Worm (Caenorhabditis elegans): ENCODE measurements around the gene cwn-1.

The cwn-1 gene

ce11 chrII:173679-174078 is 40.3 kb upstream of the cwn-1 start, which contains the start of gene T01D1.7:
Gene T01D1.7 (minus strand): TSS chrII:173779.
- TF ChIP-seq ceh-18 (tag; optimal IDR thresholded peaks at IDR 0.05) (no peak), unc-42 (tag; optimal IDR thresholded peaks at IDR 0.05) (peak; percentile 42)

- TF ChIP-seq ceh-48 (tag; optimal IDR thresholded peaks at IDR 0.05): no peak
- peak; percentile 97 for TF ChIP-seq unc-42 (tag; optimal IDR thresholded peaks at IDR 0.05)
Observed at ce11 chrII:163229-163628, 29.8 kb upstream of the cwn-1 start.

DNA sequence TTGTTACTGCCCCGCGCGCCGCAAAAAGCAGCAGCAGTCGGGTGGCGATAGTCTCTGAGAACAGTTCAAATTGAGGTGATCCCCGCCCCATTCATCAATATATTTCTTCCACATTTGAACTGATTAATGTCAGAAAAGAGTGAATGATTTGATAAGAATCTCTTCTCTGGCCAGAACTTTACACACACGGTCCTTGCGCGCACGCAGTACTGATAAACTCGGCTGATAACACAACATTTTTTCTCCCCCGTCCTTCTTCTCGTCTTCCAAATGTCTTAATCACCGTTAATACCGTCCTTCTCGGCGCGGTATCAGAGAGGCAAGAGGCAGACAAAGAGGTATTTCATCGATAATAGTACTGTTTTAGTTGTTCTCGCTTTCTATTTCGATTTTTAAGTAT is 28.8 kb upstream of the cwn-1 start, which contains the start of gene etr-1:
Gene etr-1, plus strand, starts transcription at position 193 of the 400 bp plus-strand sequence.
- TF ChIP-seq pros-1 (tag; optimal IDR thresholded peaks at IDR 0.05) (no peak), ceh-48 (tag; optimal IDR thresholded peaks at IDR 0.05) (no peak), elt-2 (tag; optimal IDR thresholded peaks at IDR 0.05) (peak; percentile 98), Y22D7AL.16 (tag; optimal IDR thresholded peaks at IDR 0.05) (no peak)

- TF ChIP-seq tbx-2 (tag; optimal IDR thresholded peaks at IDR 0.05) (peak; percentile 14), sox-2 (GFP tag; IDR thresholded peaks at IDR 0.05) (no peak), unc-55 (GFP tag; optimal IDR thresholded peaks at IDR 0.05) (peak; percentile 39), pat-9 (tag; optimal IDR thresholded peaks at IDR 0.05) (peak; percentile 57), rnt-1 (tag; optimal IDR thresholded peaks at IDR 0.05) (peak; percentile 49), ceh-18 (tag; optimal IDR thresholded peaks at IDR 0.05) (peak; percentile 16)
Observed at ce11 chrII:161275-161674, 27.9 kb upstream of the cwn-1 start.

ce11 chrII:160561-161123 is 27.2 kb upstream of the cwn-1 start:
- TF ChIP-seq ceh-9 (tag; optimal IDR thresholded peaks at IDR 0.05): no peak
- TF ChIP-seq hlh-8 (tag; optimal IDR thresholded peaks at IDR 0.05): peak; percentile 96

ce11 chrII:159294-159922 is 26.0 kb upstream of the cwn-1 start:
- TF ChIP-seq ceh-45 (GFP tag; IDR thresholded peaks at IDR 0.05) (no peak), ceh-34 (tag; optimal IDR thresholded peaks at IDR 0.05) (no peak), F13H6.1 (tag; optimal IDR thresholded peaks at IDR 0.05) (no peak), hlh-30 (tag; optimal IDR thresholded peaks at IDR 0.05; ENCODE audit: insufficient read depth) (no peak), pha-2 (tag; optimal IDR thresholded peaks at IDR 0.05) (no peak), ceh-18 (tag; optimal IDR thresholded peaks at IDR 0.05) (peak; percentile 22), hlh-13 (GFP tag; optimal IDR thresholded peaks at IDR 0.05) (no peak), unc-3 (GFP tag; conservative IDR thresholded peaks at IDR 0.05) (no peak), unc-3 (tag; optimal IDR thresholded peaks at IDR 0.05) (no peak), nfya-1 (tag; optimal IDR thresholded peaks at IDR 0.05) (peak; percentile 62), syd-9 (tag; optimal IDR thresholded peaks at IDR 0.05) (no peak), rnt-1 (tag; optimal IDR thresholded peaks at IDR 0.05) (no peak), odd-2 (tag; optimal IDR thresholded peaks at IDR 0.05) (no peak), tbx-2 (tag; optimal IDR thresholded peaks at IDR 0.05) (no peak), dve-1 (tag; optimal IDR thresholded peaks at IDR 0.05) (peak; percentile 28), ref-2 (tag; optimal IDR thresholded peaks at IDR 0.05) (no peak), ceh-24 (tag; optimal IDR thresholded peaks at IDR 0.05) (no peak), unc-55 (GFP tag; optimal IDR thresholded peaks at IDR 0.05) (peak; percentile 64), ets-4 (tag; optimal IDR thresholded peaks at IDR 0.05) (no peak), ttx-3 (tag; optimal IDR thresholded peaks at IDR 0.05) (no peak), elt-2 (tag; optimal IDR thresholded peaks at IDR 0.05) (peak; percentile 5), zip-5 (tag; optimal IDR thresholded peaks at IDR 0.05) (no peak), pax-1 (tag; optimal IDR thresholded peaks at IDR 0.05) (no peak), che-1 (tag; optimal IDR thresholded peaks at IDR 0.05) (no peak), npax-4 (tag; optimal IDR thresholded peaks at IDR 0.05) (no peak), ceh-30 (tag; optimal IDR thresholded peaks at IDR 0.05) (no peak), ceh-9 (tag; optimal IDR thresholded peaks at IDR 0.05) (no peak), ama-1 (optimal IDR thresholded peaks at IDR 0.05) (no peak), elt-4 (tag; optimal IDR thresholded peaks at IDR 0.05) (no peak), eyg-1 (tag; optimal IDR thresholded peaks at IDR 0.05) (no peak), nhr-232 (tag; optimal IDR thresholded peaks at IDR 0.05) (no peak), pat-9 (tag; optimal IDR thresholded peaks at IDR 0.05) (no peak), C38D4.7 (GFP tag; optimal IDR thresholded peaks at IDR 0.05) (no peak), Y22D7AL.16 (tag; optimal IDR thresholded peaks at IDR 0.05) (no peak), unc-86 (tag; optimal IDR thresholded peaks at IDR 0.05) (no peak)
